Worm (Caenorhabditis elegans) whole organism, dauer: ENCODE results near the gene T10C6.6.
"Not testable (repeated sequence)": the region's sequence is repeated elsewhere in the genome, so short reads cannot be mapped to it uniquely, and the experiment has no call there.

Experiments
- unc-62 ChIP-seq: sonication (generic microtip); optimal IDR thresholded peaks from 2 replicates; lab custom pipeline; 2017; ENCODE audit warnings: missing biosample characterization, missing genetic modification reagents, missing genetic modification characterization

T10C6.6 gene

DNA sequence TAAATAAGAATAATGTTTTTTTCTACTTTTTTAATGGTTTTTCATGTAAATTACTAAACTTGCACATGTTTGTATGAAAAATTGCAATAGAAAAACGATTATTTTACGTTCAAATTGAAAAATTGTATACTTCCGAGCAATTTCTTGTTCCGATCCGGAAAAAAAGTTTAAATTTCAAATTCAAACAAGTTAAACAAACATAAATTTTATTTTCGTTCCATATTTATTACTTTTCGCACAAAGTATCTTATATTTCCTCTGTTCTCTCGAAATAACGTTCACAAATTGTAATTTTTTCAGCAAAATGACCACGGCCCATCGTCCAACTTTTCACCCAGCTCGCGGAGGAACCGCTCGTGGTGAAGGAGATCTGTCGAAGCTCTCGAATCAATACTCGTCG, 1.1 kb upstream of the T10C6.6 start, which contains the start of gene cwc-15:
TSS of gene cwc-15 (plus strand) at position 301 of the 400 bp plus-strand sequence.
- no peak for TF ChIP-seq unc-62 (GFP tag; lab: Kevin White, UChicago)

DNA sequence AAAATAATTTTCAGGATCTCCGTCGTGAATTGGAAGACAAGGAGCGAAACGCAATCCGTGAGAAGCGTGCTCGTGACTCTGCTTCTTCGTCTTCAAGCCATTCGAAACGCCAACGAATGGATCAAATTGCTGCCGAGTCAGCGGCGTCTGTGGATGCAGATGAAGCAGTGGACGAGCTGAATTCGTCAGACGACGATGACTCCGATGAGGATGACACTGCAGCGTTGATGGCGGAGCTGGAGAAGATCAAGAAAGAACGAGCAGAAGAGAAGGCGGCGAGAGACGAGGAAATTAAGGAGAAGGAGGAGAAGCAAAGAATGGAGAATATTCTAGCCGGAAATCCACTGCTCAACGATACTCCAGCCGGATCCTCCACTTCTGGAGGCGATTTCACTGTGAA, 567 bp upstream of the T10C6.6 start:
- no peak for TF ChIP-seq unc-62 (GFP tag; lab: Kevin White, UChicago)

DNA sequence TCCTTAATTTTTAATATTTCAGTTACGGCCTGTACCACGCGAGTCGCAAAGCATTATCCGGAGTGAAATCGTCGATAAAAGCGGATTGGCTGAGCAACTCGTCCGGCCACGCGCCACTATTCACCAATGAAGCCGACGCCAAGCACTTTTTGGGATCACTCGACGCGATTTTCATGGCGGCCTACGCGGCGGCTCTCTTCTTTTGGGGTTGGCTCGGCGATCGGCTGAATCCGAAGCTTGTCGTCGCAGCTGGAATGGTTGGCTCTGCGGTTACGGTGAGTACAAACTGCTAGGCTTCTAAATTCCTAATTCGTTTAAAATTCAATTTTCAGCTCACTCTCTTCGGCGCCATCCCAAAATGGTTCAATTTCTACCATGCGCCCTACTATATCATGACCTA, 791 bp downstream of the T10C6.6 start:
- TF ChIP-seq unc-62 (GFP tag; lab: Kevin White, UChicago) = no peak

DNA sequence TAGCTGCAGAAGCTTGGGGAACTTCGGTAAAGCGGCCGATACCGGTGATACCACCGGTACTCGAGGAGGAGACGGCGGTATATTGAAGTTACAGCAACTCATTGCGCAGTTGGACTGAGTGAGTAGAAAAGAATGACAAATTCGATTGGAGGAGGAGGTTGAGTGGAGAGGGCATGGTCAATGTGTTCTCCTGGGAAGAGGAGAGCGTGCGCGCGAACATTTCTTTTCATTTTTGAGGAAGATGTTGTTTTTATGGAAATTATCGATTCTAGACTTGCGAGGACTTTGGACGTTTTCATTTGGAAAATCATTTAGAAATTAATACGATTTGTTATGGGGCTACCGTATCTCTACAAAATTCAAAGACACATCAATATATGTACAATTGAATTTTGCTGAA, 5.1 kb downstream of the T10C6.6 start:
- no peak for TF ChIP-seq unc-62 (GFP tag; lab: Kevin White, UChicago)

DNA sequence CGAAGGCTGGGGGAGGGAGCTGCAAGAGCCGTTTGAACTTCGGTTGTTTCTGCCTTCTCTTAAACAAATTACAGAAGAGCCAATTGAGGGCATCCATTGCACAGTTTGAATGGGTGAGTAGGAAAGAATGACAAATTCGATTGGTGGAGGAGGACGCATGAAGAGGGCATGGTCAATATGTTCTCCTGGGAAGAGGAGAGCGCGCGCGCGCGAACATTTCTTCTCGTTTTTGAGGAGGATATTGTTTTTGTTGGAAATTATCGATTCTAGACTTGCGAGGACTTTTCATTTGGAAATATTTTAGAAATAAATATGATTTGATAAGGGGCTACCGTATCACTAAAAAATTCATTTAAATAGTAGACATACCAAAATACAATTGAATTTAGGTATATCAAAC, 7.4 kb downstream of the T10C6.6 start, which contains the start of gene T10C6.7:
TSS of gene T10C6.7 (minus strand) at position 143 of the 400 bp plus-strand sequence.
- no peak for TF ChIP-seq unc-62 (GFP tag; lab: Kevin White, UChicago)

DNA sequence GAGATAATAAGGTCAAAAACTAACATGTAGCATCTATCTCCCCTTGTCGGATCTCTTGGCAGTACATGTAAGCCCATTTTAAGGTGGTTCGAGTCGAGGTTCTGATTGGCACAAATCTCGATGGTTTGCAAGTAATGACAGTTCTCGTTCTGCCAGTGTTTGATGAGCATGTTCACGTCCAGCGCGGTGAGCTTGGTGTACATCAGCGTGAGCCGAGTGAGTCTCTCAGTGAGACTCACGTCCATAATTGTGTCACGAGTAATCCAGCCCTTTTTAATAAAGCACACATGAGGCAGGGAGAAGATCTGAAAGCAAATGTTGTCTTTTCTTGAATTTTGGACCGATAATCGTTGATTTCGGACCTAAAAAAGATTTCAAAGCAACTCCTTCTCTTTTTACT, 8.6 kb downstream of the T10C6.6 start, which contains the start of gene T10C6.16:
TSS of gene T10C6.16 (minus strand) at position 245 of the 400 bp plus-strand sequence.
- TF ChIP-seq unc-62 (GFP tag; lab: Kevin White, UChicago) = no peak

DNA sequence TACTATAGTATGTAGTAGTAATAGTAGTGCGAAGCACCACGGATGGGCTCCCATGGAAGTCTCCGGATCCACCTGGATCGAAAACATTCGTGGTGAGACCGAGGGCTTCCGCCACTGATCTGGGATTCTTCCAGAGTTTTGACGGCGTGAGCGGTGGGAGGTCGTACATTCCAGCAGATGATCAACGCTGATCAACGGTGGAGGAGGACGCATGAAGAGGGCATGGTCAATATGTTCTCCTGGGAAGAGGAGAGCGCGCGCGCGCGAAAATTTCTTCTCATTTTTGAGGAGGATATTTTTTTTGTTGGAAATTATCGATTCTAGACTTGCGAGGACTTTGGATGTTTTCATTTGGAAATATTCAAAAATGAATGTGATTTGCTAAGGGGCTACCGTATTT, 9.4 kb downstream of the T10C6.6 start:
- TF ChIP-seq unc-62 (GFP tag; lab: Kevin White, UChicago) = no peak

DNA sequence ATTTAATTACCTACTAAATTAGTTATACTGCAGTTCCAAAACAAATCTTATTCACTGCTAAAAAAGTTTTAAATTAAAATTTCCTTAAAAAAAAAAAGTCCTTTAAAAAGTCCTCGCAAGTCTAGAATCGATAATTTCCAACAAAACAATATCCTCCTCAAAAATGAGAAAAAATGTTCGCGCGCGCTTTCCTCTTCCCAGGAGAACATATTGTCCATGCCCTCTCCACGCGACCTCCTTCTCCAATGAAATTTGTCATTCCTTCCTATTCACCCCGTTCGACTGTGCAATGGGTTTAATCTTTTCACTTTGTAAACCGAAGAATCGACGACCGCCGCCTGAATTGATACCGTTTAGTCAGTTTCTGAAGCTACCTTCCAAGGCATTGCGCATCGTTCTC, 12.0 kb downstream of the T10C6.6 start, which contains the start of gene T10C6.10:
TSS of gene T10C6.10 (plus strand) at position 248 of the 400 bp plus-strand sequence.
- no peak for TF ChIP-seq unc-62 (GFP tag; lab: Kevin White, UChicago)

DNA sequence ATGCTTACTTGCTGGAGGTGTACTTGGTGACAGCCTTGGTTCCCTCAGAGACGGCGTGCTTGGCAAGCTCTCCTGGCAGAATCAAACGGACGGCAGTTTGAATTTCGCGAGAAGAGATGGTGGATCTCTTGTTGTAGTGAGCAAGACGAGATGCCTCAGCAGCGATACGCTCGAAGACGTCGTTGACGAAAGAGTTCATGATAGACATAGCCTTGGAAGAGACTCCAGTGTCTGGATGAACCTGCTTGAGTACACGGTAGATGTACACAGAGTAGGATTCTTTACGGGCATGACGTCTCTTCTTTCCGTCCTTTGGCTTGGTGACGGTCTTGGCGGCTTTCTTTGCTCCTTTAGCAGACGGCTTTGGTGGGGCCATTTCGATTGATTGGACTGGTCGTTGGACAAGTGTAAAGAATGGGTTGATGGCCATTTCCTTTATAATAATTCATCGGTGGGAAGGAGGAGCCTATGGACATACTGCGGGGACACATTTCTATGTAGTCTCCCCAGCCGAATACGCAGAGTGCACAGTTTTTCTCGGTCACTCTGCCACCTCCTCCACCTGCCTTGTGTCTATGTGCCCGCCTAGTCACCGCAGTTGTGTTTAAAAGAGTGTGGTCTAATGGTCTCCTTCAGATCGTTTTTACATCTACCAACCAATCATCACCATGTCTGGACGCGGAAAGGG, 16.2 kb downstream of the T10C6.6 start, which contains the start of the genes his-4 and his-3:
TSS of gene his-4 (minus strand) at position 376 of the 688 bp plus-strand sequence.
TSS of gene his-3 (plus strand) at position 669 of the 688 bp plus-strand sequence.
- not testable (repeated sequence) for TF ChIP-seq unc-62 (GFP tag; lab: Kevin White, UChicago)

DNA sequence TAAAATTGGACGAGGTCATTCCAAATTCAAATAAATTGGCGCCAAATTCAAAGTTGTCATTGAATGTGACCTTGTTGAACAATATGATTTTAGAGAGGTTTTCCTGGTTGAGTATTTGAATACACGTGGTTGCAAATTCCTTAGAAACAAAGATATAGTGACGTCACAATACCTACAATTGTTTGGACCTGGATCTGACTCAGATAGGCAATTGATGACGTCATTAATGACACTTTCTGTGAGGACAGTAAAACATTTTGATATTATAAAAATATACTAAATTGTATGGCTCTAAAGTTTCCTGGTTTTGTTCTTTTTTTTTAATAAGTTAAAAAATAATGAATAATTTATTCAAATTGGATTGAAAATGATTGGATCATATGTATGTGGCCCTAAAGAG, 17.3 kb downstream of the T10C6.6 start:
- no peak for TF ChIP-seq unc-62 (GFP tag; lab: Kevin White, UChicago)

DNA sequence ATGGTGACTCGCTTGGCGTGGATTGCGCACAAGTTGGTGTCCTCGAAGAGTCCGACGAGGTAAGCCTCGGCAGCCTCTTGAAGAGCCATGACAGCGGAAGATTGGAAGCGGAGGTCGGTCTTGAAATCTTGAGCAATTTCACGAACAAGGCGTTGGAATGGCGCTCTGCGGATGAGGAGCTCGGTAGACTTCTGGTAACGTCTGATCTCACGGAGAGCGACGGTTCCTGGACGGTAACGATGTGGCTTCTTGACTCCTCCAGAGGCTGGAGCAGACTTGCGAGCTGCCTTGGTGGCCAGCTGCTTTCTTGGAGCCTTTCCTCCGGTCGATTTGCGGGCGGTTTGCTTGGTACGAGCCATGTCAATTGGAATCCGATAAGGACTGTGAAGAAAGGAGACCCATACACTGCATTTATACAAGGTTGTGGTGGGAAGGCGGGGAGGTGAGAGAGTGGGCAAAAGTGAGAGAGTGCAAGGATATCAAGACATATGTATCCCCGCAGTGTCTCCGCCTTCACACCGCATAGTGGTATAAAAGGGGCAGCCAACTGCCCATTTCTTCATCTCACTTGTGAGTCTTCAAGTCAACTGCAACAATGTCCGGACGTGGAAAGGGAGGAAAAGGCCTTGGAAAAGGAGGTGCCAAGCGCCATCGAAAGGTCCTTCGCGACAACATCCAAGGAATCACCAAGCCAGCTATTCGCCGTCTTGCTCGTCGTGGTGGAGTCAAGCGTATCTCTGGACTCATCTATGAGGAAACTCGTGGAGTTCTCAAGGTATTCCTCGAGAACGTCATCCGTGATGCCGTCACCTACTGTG, 18.0 kb downstream of the T10C6.6 start, which contains the start of the genes his-2 and his-1:
TSS of gene his-2 (minus strand) at position 359 of the 818 bp plus-strand sequence.
TSS of gene his-1 (plus strand) at position 596 of the 818 bp plus-strand sequence.
- not testable (repeated sequence) for TF ChIP-seq unc-62 (GFP tag; lab: Kevin White, UChicago)

DNA sequence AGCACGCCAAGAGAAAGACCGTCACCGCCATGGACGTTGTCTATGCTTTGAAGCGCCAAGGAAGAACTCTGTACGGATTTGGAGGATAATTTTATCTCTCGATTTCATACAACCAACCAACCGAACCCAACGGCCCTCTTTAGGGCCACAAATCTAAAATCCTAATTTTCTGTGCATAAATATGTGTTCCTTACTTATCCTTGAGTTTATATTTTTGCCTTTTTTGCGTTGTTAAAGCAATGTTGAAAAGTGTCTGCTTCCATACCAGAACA, 18.6 kb downstream of the T10C6.6 start:
- TF ChIP-seq unc-62 (GFP tag; lab: Kevin White, UChicago) = no peak

DNA sequence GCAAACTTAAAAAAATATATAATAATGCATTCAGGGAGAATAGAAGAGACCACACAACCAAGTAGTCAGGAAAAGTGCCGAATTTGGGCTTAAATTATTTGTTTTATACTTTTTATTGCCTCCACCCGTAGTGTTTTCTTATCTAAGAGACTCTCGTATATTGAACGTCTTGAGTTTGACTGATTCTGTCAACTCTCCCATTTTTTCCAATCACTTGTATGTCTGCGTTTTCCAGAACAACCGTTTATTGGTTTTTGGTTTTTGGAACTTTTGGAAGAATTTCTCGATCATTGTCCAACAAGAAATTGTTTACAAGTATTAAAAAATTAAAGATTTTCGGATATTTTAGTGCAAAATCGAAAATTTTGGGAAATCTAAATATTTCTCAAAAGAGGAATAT, 19.6 kb downstream of the T10C6.6 start:
- TF ChIP-seq unc-62 (GFP tag; lab: Kevin White, UChicago) = no peak

DNA sequence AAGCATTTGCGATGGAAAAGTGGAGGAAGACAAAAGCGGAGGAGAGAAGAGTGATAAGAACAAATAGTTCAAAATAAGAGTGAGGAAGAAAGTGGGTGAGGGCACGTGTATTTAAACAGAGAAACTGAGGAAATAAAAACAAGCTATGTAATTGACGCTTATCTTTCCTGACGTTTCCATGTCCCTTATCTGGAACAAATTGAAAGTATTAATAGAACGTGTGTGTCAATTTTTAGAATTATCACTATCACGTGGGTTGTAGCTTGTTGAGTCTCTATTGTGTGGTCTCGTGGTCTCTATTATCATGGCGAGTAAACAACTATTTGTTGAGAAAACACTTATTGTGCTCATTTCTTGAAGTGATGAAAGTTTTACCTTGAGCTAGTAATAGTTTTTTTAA, 21.7 kb downstream of the T10C6.6 start, which contains the start of gene T10C6.15:
TSS of gene T10C6.15 (minus strand) at position 104 of the 400 bp plus-strand sequence.
- TF ChIP-seq unc-62 (GFP tag; lab: Kevin White, UChicago) = no peak

DNA sequence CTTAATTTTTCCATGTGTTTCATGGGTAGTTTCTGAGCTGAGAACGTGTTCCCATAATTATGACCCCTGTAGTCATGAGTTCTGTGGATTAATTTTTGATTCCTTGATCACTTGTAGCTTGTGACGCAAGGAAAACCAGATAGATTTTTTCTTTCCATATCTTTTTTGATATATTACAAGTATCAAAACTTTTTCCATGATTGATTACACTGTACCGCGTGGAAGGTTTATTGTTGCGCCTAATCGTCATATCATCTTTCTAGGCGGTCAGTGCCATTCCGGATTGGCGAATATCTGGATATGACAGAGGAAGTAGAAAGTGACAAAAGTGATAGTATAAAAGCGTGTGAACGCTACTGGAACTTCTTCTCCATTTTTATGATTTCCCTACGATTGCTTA, 22.4 kb downstream of the T10C6.6 start, which contains the start of gene ZK285.2:
TSS of gene ZK285.2 (plus strand) at position 301 of the 400 bp plus-strand sequence.
- TF ChIP-seq unc-62 (GFP tag; lab: Kevin White, UChicago) = no peak

DNA sequence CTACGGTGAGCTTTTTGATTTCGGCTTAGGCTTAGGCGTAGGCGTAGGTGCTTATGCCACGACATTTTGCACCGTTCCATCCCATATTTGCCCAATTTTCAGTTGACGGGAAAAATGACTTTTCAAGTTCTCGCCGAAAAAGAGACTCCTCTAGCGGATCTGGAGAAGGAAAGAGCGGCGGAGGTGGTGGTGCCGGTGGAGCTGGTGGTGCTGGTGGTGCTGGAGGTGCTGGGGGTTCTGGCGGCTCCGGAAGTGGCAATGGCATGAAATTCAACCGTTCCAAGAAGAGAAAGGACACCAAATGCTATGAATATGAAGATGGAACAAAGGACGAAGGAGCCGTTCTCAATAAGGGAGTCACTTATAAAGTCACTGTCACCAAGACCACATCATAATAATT, 22.9 kb downstream of the T10C6.6 start:
- no peak for TF ChIP-seq unc-62 (GFP tag; lab: Kevin White, UChicago)
